Fruit fly (Drosophila melanogaster): ENCODE results near the gene CG33764.

Gene CG33764

DNA sequence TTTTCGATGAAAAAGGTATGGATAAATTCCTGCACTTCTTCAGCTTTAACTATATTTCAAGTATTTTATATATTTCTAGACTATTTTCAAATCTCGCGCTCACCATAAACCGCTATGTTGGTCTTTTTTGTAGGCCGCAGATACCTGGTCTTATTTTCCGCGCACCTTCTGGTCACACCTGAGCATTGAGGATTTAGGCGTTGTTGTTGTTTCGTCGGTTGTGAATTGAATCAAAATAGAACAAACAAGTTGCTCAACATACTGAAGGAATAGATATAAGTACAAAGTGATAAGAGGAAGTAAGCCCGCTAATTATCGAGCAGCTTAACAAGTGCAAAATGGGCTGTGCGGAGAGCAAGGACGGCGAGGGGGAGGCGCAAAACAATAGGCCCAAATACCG is 10.5 kb upstream of the CG33764 start, which contains the start of gene Ctl1 (continued):
- TF ChIP-seq CG9437 (GFP tag; optimal IDR thresholded peaks at IDR 0.05) (no peak), Sox102F (GFP tag; optimal IDR thresholded peaks at IDR 0.05) (no peak), CG5245 (GFP tag; optimal IDR thresholded peaks at IDR 0.05) (no peak), Sry-δ (GFP tag; optimal IDR thresholded peaks at IDR 0.05) (no peak), CG14710 (tag; optimal IDR thresholded peaks at IDR 0.05) (peak; percentile 12), Med (GFP tag) (peak; percentile 55), dpn (GFP tag; optimal IDR thresholded peaks at IDR 0.05) (no peak), CG18764 (GFP tag; optimal IDR thresholded peaks at IDR 0.05) (no peak), Myb (GFP tag; optimal IDR thresholded peaks at IDR 0.05) (peak; percentile 35), CG7928 (GFP tag; optimal IDR thresholded peaks at IDR 0.05) (no peak), Adf1 (GFP tag; IDR thresholded peaks at IDR 0.05) (no peak), trh (GFP tag; optimal IDR thresholded peaks at IDR 0.05) (no peak), MBD-R2 (GFP tag; IDR thresholded peaks at IDR 0.05) (peak; percentile 43; the same call in 1 of the 2 replicates), grau (tag; optimal IDR thresholded peaks at IDR 0.05) (no peak), E2f2 (GFP tag; IDR thresholded peaks at IDR 0.05) (peak; percentile 95), B-H2 (GFP tag; optimal IDR thresholded peaks at IDR 0.05) (no peak), CG34422 (GFP tag; IDR thresholded peaks at IDR 0.05) (peak; percentile 26; the same call in 1 of the 3 replicates), CG5180 (GFP tag; optimal IDR thresholded peaks at IDR 0.05) (no peak), Optix (GFP tag; IDR thresholded peaks at IDR 0.05) (no peak), ac (GFP tag; optimal IDR thresholded peaks at IDR 0.05) (no peak), ara (GFP tag; IDR thresholded peaks at IDR 0.05) (no peak), CG10267 (tag; optimal IDR thresholded peaks at IDR 0.05) (peak; percentile 26), Sin3A (optimal IDR thresholded peaks at IDR 0.05) (peak; percentile 19), trem (tag; optimal IDR thresholded peaks at IDR 0.05) (peak; percentile 42), CG15514 (GFP tag; optimal IDR thresholded peaks at IDR 0.05) (peak; percentile 51), Atf3 (GFP tag; optimal IDR thresholded peaks at IDR 0.05) (no peak), HmgZ (tag; optimal IDR thresholded peaks at IDR 0.05) (peak; percentile 31), tap (tag; optimal IDR thresholded peaks at IDR 0.05) (no peak), lmd (GFP tag; IDR thresholded peaks at IDR 0.05) (no peak), CG9797 (GFP tag; optimal IDR thresholded peaks at IDR 0.05) (peak; percentile 84), pzg (GFP tag; optimal IDR thresholded peaks at IDR 0.05) (peak; percentile 62), vfl (GFP tag; optimal IDR thresholded peaks at IDR 0.05) (no peak), CG15479 (GFP tag; optimal IDR thresholded peaks at IDR 0.05) (peak; percentile 5), CG15601 (tag; optimal IDR thresholded peaks at IDR 0.05) (peak; percentile 20), HLH54F (GFP tag; optimal IDR thresholded peaks at IDR 0.05) (no peak), CG4282 (GFP tag; optimal IDR thresholded peaks at IDR 0.05) (no peak), CG10274 (GFP tag; optimal IDR thresholded peaks at IDR 0.05) (no peak), oc (tag; optimal IDR thresholded peaks at IDR 0.05) (no peak), CG33213 (GFP tag; optimal IDR thresholded peaks at IDR 0.05) (no peak), MESR4 (GFP tag; optimal IDR thresholded peaks at IDR 0.05) (peak; percentile 34), kay (GFP tag; optimal IDR thresholded peaks at IDR 0.05) (no peak), Poxn (GFP tag; IDR thresholded peaks at IDR 0.05) (no peak), CG2116 (GFP tag; optimal IDR thresholded peaks at IDR 0.05) (peak; percentile 11)
